Fruit fly (Drosophila melanogaster): Measurements from ENCODE around the gene CG8461.

- no peak for TF ChIP-seq usp (GFP tag; optimal IDR thresholded peaks at IDR 0.05)
- TF ChIP-seq psq (optimal IDR thresholded peaks at IDR 0.05), result no peak
- TF ChIP-seq pan (optimal IDR thresholded peaks at IDR 0.05), result no peak
- no peak for TF ChIP-seq CG8478 (optimal IDR thresholded peaks at IDR 0.05)
- TF ChIP-seq Dll (optimal IDR thresholded peaks at IDR 0.05), result no peak
Measured at dm6 chr3R:14466312-14466711, 47.1 kb downstream of the CG8461 start.

All from whole organism.